Worm (Caenorhabditis elegans): ENCODE measurements around the gene fipr-29.

fipr-29 gene

DNA sequence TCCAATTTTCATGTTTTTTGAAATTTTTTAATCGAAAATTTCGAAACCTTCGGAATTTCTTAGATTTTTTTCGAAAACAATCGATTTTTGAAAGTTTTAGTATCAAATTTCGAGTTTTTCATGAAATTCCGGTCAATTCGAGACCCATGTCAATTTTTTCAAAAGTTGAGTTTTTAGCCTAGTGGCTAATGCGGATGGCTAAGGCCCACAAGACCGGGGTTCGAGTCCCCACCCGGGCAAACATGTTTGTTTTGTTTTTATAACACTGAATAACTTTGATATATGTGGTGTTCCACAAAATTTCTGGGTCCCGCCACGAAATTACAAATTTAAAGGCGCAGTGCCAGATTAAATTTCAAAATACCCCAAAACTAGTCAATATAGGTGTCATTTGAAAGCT is 39.2 kb upstream of the fipr-29 start:
- no peak for TF ChIP-seq lin-39 (tag; optimal IDR thresholded peaks at IDR 0.05)
- TF ChIP-seq nhr-11 (tag; optimal IDR thresholded peaks at IDR 0.05), result no peak
- no peak for TF ChIP-seq nhr-6 (tag; optimal IDR thresholded peaks at IDR 0.05)
- no peak for TF ChIP-seq zag-1 (tag; optimal IDR thresholded peaks at IDR 0.05)
- TF ChIP-seq F13H6.1 (tag; optimal IDR thresholded peaks at IDR 0.05), result no peak

DNA sequence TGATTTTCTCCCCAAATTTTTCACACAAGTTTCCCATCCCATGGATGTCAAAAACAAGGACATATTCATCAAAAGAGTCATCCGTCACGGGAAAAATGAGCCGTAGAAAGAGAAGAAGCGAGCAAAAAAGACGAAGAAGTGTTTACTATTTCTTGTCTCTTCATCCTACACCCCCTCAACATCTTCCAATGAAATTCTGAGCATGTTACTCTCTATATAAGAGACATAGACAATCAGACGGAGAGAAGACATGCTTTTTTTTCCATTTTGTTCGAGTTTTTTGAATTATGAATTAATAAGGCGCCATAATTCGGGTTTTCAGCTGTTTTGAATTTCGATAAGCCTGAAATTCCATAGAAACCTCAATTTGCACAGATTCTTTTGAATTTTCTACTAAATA is 35.9 kb upstream of the fipr-29 start:
- TF ChIP-seq lin-11 (tag; optimal IDR thresholded peaks at IDR 0.05) (no peak), lsy-2 (tag; optimal IDR thresholded peaks at IDR 0.05) (peak in 1 of 2 experiments; percentile 53), zag-1 (tag; optimal IDR thresholded peaks at IDR 0.05) (no peak), dmd-4 (tag; optimal IDR thresholded peaks at IDR 0.05) (no peak), nhr-77 (tag; optimal IDR thresholded peaks at IDR 0.05) (no peak), unc-55 (GFP tag; optimal IDR thresholded peaks at IDR 0.05) (peak; percentile 91), alr-1 (tag; optimal IDR thresholded peaks at IDR 0.05) (peak; percentile 41), C34F6.9 (tag; optimal IDR thresholded peaks at IDR 0.05) (peak; percentile 65), crh-2 (tag; optimal IDR thresholded peaks at IDR 0.05) (peak; percentile 14), gmeb-1 (tag; optimal IDR thresholded peaks at IDR 0.05) (no peak), ZK546.5 (tag; optimal IDR thresholded peaks at IDR 0.05) (no peak)

DNA sequence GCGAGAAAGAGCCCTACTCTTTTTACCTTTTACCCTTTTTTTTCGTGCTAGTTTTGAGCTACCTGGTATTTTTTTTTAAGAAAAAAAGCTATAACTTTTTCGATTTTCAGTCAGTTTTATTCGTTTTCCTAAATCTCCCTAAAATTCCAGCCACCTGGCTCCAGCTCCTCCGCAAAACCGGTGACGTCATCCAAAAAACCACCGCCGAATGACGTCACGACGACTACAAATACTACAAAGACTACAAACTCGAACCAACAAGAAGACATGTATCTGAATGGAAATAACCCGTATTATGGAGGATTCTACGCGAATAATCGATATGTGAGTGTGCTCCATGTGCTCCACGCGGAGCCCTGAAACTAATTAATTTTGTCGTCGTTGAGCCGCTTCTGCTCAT is 34.5 kb upstream of the fipr-29 start:
- no peak for TF ChIP-seq lin-39 (tag; optimal IDR thresholded peaks at IDR 0.05)
- no peak for TF ChIP-seq Y55F3AM.14 (GFP tag; optimal IDR thresholded peaks at IDR 0.05)
- no peak for TF ChIP-seq lin-13 (GFP tag; optimal IDR thresholded peaks at IDR 0.05)
- TF ChIP-seq nhr-12 (tag; optimal IDR thresholded peaks at IDR 0.05), result no peak
- no peak for TF ChIP-seq nhr-77 (tag; optimal IDR thresholded peaks at IDR 0.05)

DNA sequence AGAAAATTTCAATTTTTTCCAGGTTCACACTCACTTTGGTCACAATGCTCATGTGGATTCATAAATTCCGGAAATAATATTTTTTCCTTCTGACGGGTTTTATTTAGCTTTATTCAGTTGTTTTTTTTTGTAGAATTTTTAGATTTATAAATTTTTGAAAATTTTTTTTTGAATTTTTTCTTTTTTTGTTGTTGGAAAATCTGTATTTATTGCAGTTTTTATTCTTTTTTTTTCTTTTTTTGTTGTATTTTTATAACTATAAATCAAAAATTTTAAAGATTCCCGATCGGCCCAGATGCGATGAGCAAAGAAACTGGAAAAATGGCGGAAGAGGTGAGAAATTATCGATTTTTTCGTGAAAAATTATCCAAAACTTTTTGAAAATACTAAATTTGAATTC is 31.4 kb upstream of the fipr-29 start, which contains the start of gene ccep-135:
TSS of gene ccep-135 (plus strand) at position 301 of the 400 bp plus-strand sequence.
- no peak for TF ChIP-seq crh-2 (tag; optimal IDR thresholded peaks at IDR 0.05)
- TF ChIP-seq nhr-237 (tag; optimal IDR thresholded peaks at IDR 0.05), result no peak
- TF ChIP-seq sem-4 (tag; optimal IDR thresholded peaks at IDR 0.05), result no peak
- no peak for TF ChIP-seq nhr-6 (tag; optimal IDR thresholded peaks at IDR 0.05)
- TF ChIP-seq elt-3 (tag; optimal IDR thresholded peaks at IDR 0.05), result no peak
- no peak for TF ChIP-seq R02D3.7 (tag; optimal IDR thresholded peaks at IDR 0.05)
- TF ChIP-seq Y55F3AM.14 (GFP tag; optimal IDR thresholded peaks at IDR 0.05), result no peak
- no peak for TF ChIP-seq ZK546.5 (tag; optimal IDR thresholded peaks at IDR 0.05)
- no peak for TF ChIP-seq ceh-82 (tag; optimal IDR thresholded peaks at IDR 0.05)
- TF ChIP-seq sma-9 (GFP tag; optimal IDR thresholded peaks at IDR 0.05), result no peak
- TF ChIP-seq sma-9 (tag; optimal IDR thresholded peaks at IDR 0.05), result no peak

DNA sequence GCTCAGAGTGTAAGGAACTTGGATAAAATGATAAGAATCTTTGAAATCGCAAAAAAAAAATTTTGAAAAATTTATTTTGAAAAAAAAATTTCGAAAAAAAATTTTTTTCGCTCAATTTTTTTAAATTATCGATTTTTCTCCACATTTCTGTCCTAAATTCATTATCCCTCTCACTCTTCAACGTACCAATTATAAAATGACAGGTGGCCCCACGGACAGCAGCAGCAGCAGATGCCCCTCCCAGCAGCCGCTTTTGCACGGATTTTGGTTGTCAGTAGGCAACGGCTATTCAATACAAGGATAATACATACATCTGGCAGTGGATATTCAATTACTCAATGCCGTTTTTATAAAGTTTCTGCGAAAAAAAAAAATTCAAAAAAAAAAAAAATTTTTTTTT is 26.3 kb upstream of the fipr-29 start, which contains the start of gene sft-1:
TSS of gene sft-1 (plus strand) at position 201 of the 400 bp plus-strand sequence.
- TF ChIP-seq aly-2 (tag; optimal IDR thresholded peaks at IDR 0.05) (no peak), ceh-16 (tag; optimal IDR thresholded peaks at IDR 0.05) (no peak), peb-1 (tag; optimal IDR thresholded peaks at IDR 0.05) (no peak), sem-4 (tag; optimal IDR thresholded peaks at IDR 0.05) (no peak), mbf-1 (tag; optimal IDR thresholded peaks at IDR 0.05) (no peak), nhr-77 (tag; optimal IDR thresholded peaks at IDR 0.05) (no peak), blmp-1 (tag; optimal IDR thresholded peaks at IDR 0.05; ENCODE audit: insufficient read depth) (no peak), mab-5 (tag; optimal IDR thresholded peaks at IDR 0.05) (no peak), nhr-12 (tag; optimal IDR thresholded peaks at IDR 0.05) (no peak), sma-9 (GFP tag; optimal IDR thresholded peaks at IDR 0.05) (no peak), sma-9 (tag; optimal IDR thresholded peaks at IDR 0.05) (no peak), zag-1 (tag; optimal IDR thresholded peaks at IDR 0.05) (no peak), gmeb-1 (tag; optimal IDR thresholded peaks at IDR 0.05) (no peak), crh-2 (tag; optimal IDR thresholded peaks at IDR 0.05) (no peak)

DNA sequence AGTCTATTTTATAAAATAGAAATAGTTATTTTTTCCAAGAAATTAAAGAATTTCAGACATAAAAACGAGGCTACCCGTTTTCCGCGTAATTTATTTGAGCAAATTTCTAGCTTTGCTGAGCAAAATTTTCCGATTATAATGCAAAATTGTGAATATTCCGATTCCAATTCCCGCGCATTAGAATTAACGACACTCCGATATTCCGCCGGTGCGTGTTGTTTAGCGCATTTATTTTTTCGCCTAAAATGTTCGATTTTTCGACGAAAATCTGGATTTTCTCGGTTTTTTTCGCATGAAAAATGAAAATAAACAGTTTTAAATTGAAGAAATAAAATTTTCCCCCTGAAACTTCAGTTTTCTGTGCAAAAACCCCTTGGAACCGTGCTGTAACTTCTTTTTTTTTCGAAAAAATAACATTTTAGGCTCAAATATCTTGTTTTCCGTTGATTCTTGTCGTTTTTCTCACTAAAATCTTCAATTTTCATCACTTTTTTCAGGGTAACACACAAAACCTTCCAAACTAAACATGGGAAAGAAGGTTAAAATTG is 9.9 kb upstream of the fipr-29 start, which contains the start of gene H06I04.3:
TSS of gene H06I04.3 (plus strand) at position 498 of the 548 bp plus-strand sequence.
- TF ChIP-seq nhr-77 (tag; optimal IDR thresholded peaks at IDR 0.05) (no peak), lin-39 (tag; optimal IDR thresholded peaks at IDR 0.05) (no peak), unc-62 (GFP tag; optimal IDR thresholded peaks at IDR 0.05) (no peak), lin-13 (GFP tag; optimal IDR thresholded peaks at IDR 0.05) (no peak), ama-1 (optimal IDR thresholded peaks at IDR 0.05) (no peak), nhr-23 (tag; optimal IDR thresholded peaks at IDR 0.05) (no peak), gmeb-1 (tag; optimal IDR thresholded peaks at IDR 0.05) (peak; percentile 81), ztf-1 (GFP tag; conservative IDR thresholded peaks at IDR 0.05) (no peak), lsy-2 (tag; optimal IDR thresholded peaks at IDR 0.05) (peak in 1 of 2 experiments; percentile 61), unc-55 (GFP tag; optimal IDR thresholded peaks at IDR 0.05) (peak; percentile 68), nhr-129 (tag; optimal IDR thresholded peaks at IDR 0.05) (peak; percentile 20), crh-2 (tag; optimal IDR thresholded peaks at IDR 0.05) (no peak), Y55F3AM.14 (GFP tag; optimal IDR thresholded peaks at IDR 0.05) (no peak)

Data from whole organism, L2 larva.